Worm (Caenorhabditis elegans) whole organism, late embryonic: ENCODE data around the gene degl-2.

ENCODE experiments used
- C08G9.2 ChIP-seq: sonication (generic microtip); optimal IDR thresholded peaks from 2 replicates; lab custom pipeline; 2016; ENCODE audit warnings: mild to moderate bottlenecking, missing genetic modification characterization, moderate library complexity, missing compliant biosample characterization
- F13H6.1 ChIP-seq: sonication (generic microtip); optimal IDR thresholded peaks from 2 replicates; lab custom pipeline; 2016; ENCODE audit warnings: missing genetic modification characterization, missing compliant biosample characterization
- K09A11.1 ChIP-seq: sonication (generic microtip); optimal IDR thresholded peaks from 2 replicates; lab custom pipeline; 2017; ENCODE audit warnings: antibody characterized with exemption, mild to moderate bottlenecking, missing genetic modification characterization, missing compliant biosample characterization; ENCODE audit not compliant: insufficient read depth
- T23F11.4 ChIP-seq: fragments of 200-800 bp; sonication (Bioruptor generic); optimal IDR thresholded peaks from 2 replicates; lab custom pipeline; 2018; ENCODE audit warnings: mild to moderate bottlenecking, missing genetic modification characterization, missing compliant biosample characterization
- Y22D7AL.16 ChIP-seq: sonication (generic microtip); optimal IDR thresholded peaks from 2 replicates; lab custom pipeline; 2016; ENCODE audit warnings: missing genetic modification characterization, missing compliant biosample characterization
- ahr-1 ChIP-seq: sonication (generic microtip); optimal IDR thresholded peaks from 2 replicates; lab custom pipeline; 2016; ENCODE audit warnings: missing genetic modification characterization, missing compliant biosample characterization
- ama-1 ChIP-seq: fragments of 150-350 bp; optimal IDR thresholded peaks from 2 replicates; lab custom pipeline; 2014
- ceh-45 ChIP-seq: fragments of 200-800 bp; sonication (Bioruptor generic); IDR thresholded peaks from 2 replicates; pipeline ENCODE4 v1.3.6; 2022; ENCODE audit warnings: missing genetic modification reagents, missing genetic modification characterization, missing compliant biosample characterization
- ceh-6 ChIP-seq: fragments of 200-800 bp; sonication (Bioruptor generic); optimal IDR thresholded peaks from 2 replicates; lab custom pipeline; 2018; ENCODE audit warnings: mild to moderate bottlenecking, missing genetic modification characterization, missing compliant biosample characterization
- dve-1 ChIP-seq: sonication (generic microtip); optimal IDR thresholded peaks from 2 replicates; lab custom pipeline; 2017; ENCODE audit warnings: antibody characterized with exemption, mild to moderate bottlenecking, missing genetic modification characterization, missing compliant biosample characterization
- elt-2 ChIP-seq: sonication (generic microtip); optimal IDR thresholded peaks from 2 replicates; lab custom pipeline; 2016; ENCODE audit warnings: missing genetic modification reagents, missing genetic modification characterization, missing compliant biosample characterization
- elt-4 ChIP-seq: sonication (generic microtip); optimal IDR thresholded peaks from 2 replicates; lab custom pipeline; 2016; ENCODE audit warnings: missing genetic modification characterization, missing compliant biosample characterization
- ets-4 ChIP-seq: sonication (generic microtip); optimal IDR thresholded peaks from 2 replicates; lab custom pipeline; 2016; ENCODE audit warnings: missing genetic modification characterization, missing compliant biosample characterization
- gmeb-2 ChIP-seq: sonication (generic microtip); optimal IDR thresholded peaks from 2 replicates; lab custom pipeline; 2016; ENCODE audit warnings: missing genetic modification characterization, inconsistent platforms, missing compliant biosample characterization
- hlh-30 ChIP-seq: sonication (generic microtip); optimal IDR thresholded peaks from 2 replicates; lab custom pipeline; 2017; ENCODE audit warnings: antibody characterized with exemption, missing genetic modification characterization, missing compliant biosample characterization; ENCODE audit not compliant: insufficient read depth
- hlh-6 ChIP-seq: sonication (generic microtip); optimal IDR thresholded peaks from 2 replicates; lab custom pipeline; 2016; ENCODE audit warnings: missing genotype, missing genetic modification characterization, missing compliant biosample characterization
- lim-6 ChIP-seq: sonication (generic microtip); optimal IDR thresholded peaks from 2 replicates; lab custom pipeline; 2016; ENCODE audit warnings: missing genetic modification characterization, missing compliant biosample characterization
- lin-11 ChIP-seq: fragments of 200-800 bp; sonication (Bioruptor generic); optimal IDR thresholded peaks from 2 replicates; lab custom pipeline; 2018; ENCODE audit warnings: mild to moderate bottlenecking, missing genetic modification characterization, missing compliant biosample characterization
- madf-2 ChIP-seq: sonication (generic microtip); optimal IDR thresholded peaks from 2 replicates; lab custom pipeline; 2017; ENCODE audit warnings: missing genetic modification characterization, missing compliant biosample characterization
- mec-3 ChIP-seq: sonication (generic microtip); optimal IDR thresholded peaks from 2 replicates; lab custom pipeline; 2016; ENCODE audit warnings: borderline replicate concordance, missing genetic modification characterization, missing compliant biosample characterization
- nfya-1 ChIP-seq: sonication (generic microtip); optimal IDR thresholded peaks from 2 replicates; lab custom pipeline; 2017; ENCODE audit warnings: missing genetic modification characterization, mild to moderate bottlenecking, missing compliant biosample characterization, antibody characterized with exemption, moderate library complexity
- nhr-232 ChIP-seq: sonication (generic microtip); optimal IDR thresholded peaks from 2 replicates; lab custom pipeline; 2016; ENCODE audit warnings: missing genetic modification characterization, missing compliant biosample characterization
- npax-4 ChIP-seq: sonication (generic microtip); optimal IDR thresholded peaks from 2 replicates; lab custom pipeline; 2016; ENCODE audit warnings: missing genetic modification characterization, missing compliant biosample characterization
- odd-2 ChIP-seq: sonication (generic microtip); optimal IDR thresholded peaks from 2 replicates; lab custom pipeline; 2017; ENCODE audit warnings: antibody characterized with exemption, mild to moderate bottlenecking, missing genetic modification characterization, missing compliant biosample characterization
- pax-1 ChIP-seq: fragments of 150-350 bp; optimal IDR thresholded peaks from 2 replicates; lab custom pipeline; 2014; ENCODE audit warnings: missing biosample characterization, missing genetic modification characterization
- pha-2 ChIP-seq: sonication (generic microtip); optimal IDR thresholded peaks from 2 replicates; lab custom pipeline; 2017; ENCODE audit warnings: mild to moderate bottlenecking, missing genetic modification characterization, missing compliant biosample characterization
- ref-2 ChIP-seq: sonication (generic microtip); optimal IDR thresholded peaks from 2 replicates; lab custom pipeline; 2016; ENCODE audit warnings: missing genetic modification characterization, missing compliant biosample characterization
- sdc-2 ChIP-seq: sonication (generic microtip); optimal IDR thresholded peaks from 2 replicates; lab custom pipeline; 2016; ENCODE audit warnings: missing genotype, missing genetic modification characterization, missing compliant biosample characterization
- sox-4 ChIP-seq: sonication (generic microtip); optimal IDR thresholded peaks from 2 replicates; lab custom pipeline; 2017; ENCODE audit warnings: mild to moderate bottlenecking, missing genetic modification characterization, inconsistent platforms, missing compliant biosample characterization
- syd-9 ChIP-seq: sonication (generic microtip); optimal IDR thresholded peaks from 2 replicates; lab custom pipeline; 2016; ENCODE audit warnings: mild to moderate bottlenecking, missing genetic modification characterization, moderate library complexity, missing compliant biosample characterization
- tbx-2 ChIP-seq: sonication (generic microtip); optimal IDR thresholded peaks from 2 replicates; lab custom pipeline; 2016; ENCODE audit warnings: missing genetic modification characterization, missing compliant biosample characterization
- ttx-3 ChIP-seq: sonication (generic microtip); optimal IDR thresholded peaks from 2 replicates; lab custom pipeline; 2016; ENCODE audit warnings: missing genetic modification reagents, missing genetic modification characterization, missing compliant biosample characterization
- unc-42 ChIP-seq: sonication (generic microtip); optimal IDR thresholded peaks from 2 replicates; lab custom pipeline; 2016; ENCODE audit warnings: missing genotype, missing genetic modification characterization, missing compliant biosample characterization
- unc-86 ChIP-seq: sonication (generic microtip); optimal IDR thresholded peaks from 2 replicates; lab custom pipeline; 2016; ENCODE audit warnings: missing genetic modification characterization, missing compliant biosample characterization

degl-2 gene

ce11 chrIV:9651234-9651633 lies 7.9 kb downstream of the degl-2 start, which contains the start of gene chca-1:
Gene chca-1, plus strand, starts transcription at chrIV:9651394.
- TF ChIP-seq K09A11.1 (tag; lab: Kevin White, UChicago) (no peak), elt-2 (tag; lab: Kevin White, UChicago) (peak; percentile 69), madf-2 (tag; lab: Kevin White, UChicago) (no peak), unc-42 (tag; lab: Kevin White, UChicago) (no peak)

- TF ChIP-seq npax-4 (no peak), Y22D7AL.16 (tag; lab: Kevin White, UChicago) (no peak), mec-3 (tag; lab: Kevin White, UChicago) (no peak), sox-4 (no peak), unc-86 (tag; lab: Kevin White, UChicago) (no peak), ceh-6 (GFP tag; lab: Kevin White, UChicago) (no peak), pax-1 (tag; lab: Kevin White, UChicago) (no peak), ama-1 (lab: Kevin White, UChicago) (no peak), ahr-1 (tag; lab: Kevin White, UChicago) (no peak), pha-2 (tag; lab: Kevin White, UChicago) (no peak), elt-2 (tag; lab: Kevin White, UChicago) (no peak)
Measured at ce11 chrIV:9653184-9653583, 9.9 kb downstream of the degl-2 start, which contains the start of gene F58G6.3. Gene F58G6.3, plus strand, starts transcription at chrIV:9653535.

- TF ChIP-seq lin-11 (tag; lab: Kevin White, UChicago) (no peak), ahr-1 (tag; lab: Kevin White, UChicago) (no peak), gmeb-2 (tag; lab: Kevin White, UChicago) (no peak), ttx-3 (tag; lab: Kevin White, UChicago) (no peak), elt-4 (tag; lab: Kevin White, UChicago) (no peak), sdc-2 (tag; lab: Kevin White, UChicago) (no peak), tbx-2 (no peak)
Measured at ce11 chrIV:9654017-9654416, 10.7 kb downstream of the degl-2 start, which contains the start of gene F58G6.7. Gene F58G6.7, plus strand, starts transcription at chrIV:9654317.

- TF ChIP-seq Y22D7AL.16 (tag; lab: Kevin White, UChicago) = no peak
- peak; percentile 85 for TF ChIP-seq unc-42 (tag; lab: Kevin White, UChicago)
Measured at ce11 chrIV:9655556-9655955, 12.3 kb downstream of the degl-2 start.

ce11 chrIV:9657753-9658152 lies 14.5 kb downstream of the degl-2 start, which contains the start of gene acc-1:
Gene acc-1, plus strand, starts transcription at chrIV:9658053.
- TF ChIP-seq sdc-2 (tag; lab: Kevin White, UChicago) (no peak), F13H6.1 (no peak), dve-1 (tag; lab: Kevin White, UChicago) (no peak), C08G9.2 (tag; lab: Kevin White, UChicago) (no peak), syd-9 (no peak), unc-86 (tag; lab: Kevin White, UChicago) (no peak), ceh-45 (GFP tag; lab: Robert Waterston, UW) (no peak), hlh-30 (tag; lab: Kevin White, UChicago) (no peak), ref-2 (tag; lab: Kevin White, UChicago) (no peak), odd-2 (tag; lab: Kevin White, UChicago) (no peak), ets-4 (no peak), elt-2 (tag; lab: Kevin White, UChicago) (no peak), T23F11.4 (GFP tag; lab: Kevin White, UChicago) (no peak), nhr-232 (tag; lab: Kevin White, UChicago) (no peak), nfya-1 (no peak), gmeb-2 (tag; lab: Kevin White, UChicago) (no peak), lim-6 (tag; lab: Kevin White, UChicago) (no peak), hlh-6 (tag; lab: Kevin White, UChicago) (no peak)
